Worm (Caenorhabditis elegans) whole organism, young adult: ENCODE data around the gene elt-6.
A peak's percentile ranks its signal among the peaks of the same experiment; 100 is the strongest.

Experiments used
- D2030.7 ChIP-seq: fragments of 200-800 bp; sonication (Bioruptor generic); IDR thresholded peaks from 2 replicates; pipeline ENCODE4 v1.3.6; 2022; ENCODE audit warnings: missing genetic modification reagents, missing genetic modification characterization, missing compliant biosample characterization
- F33H1.4 ChIP-seq: fragments of 200-800 bp; sonication (Bioruptor generic); IDR thresholded peaks from 2 replicates; pipeline ENCODE4 v1.3.6; 2022; ENCODE audit warnings: missing genetic modification reagents, missing genetic modification characterization, missing compliant biosample characterization
- F37B4.10 ChIP-seq: fragments of 200-800 bp; sonication (Bioruptor generic); IDR thresholded peaks from 2 replicates; pipeline ENCODE4 v1.3.6; 2022; ENCODE audit warnings: missing genetic modification characterization, missing compliant biosample characterization
- F55B11.4 ChIP-seq: sonication (generic microtip); optimal IDR thresholded peaks from 2 replicates; lab custom pipeline; 2016; ENCODE audit warnings: missing compliant biosample characterization, missing genetic modification characterization, borderline replicate concordance; ENCODE audit not compliant: insufficient read depth
- K12H6.12 ChIP-seq: fragments of 200-800 bp; sonication (Bioruptor generic); optimal IDR thresholded peaks from 2 replicates; lab custom pipeline; 2018; ENCODE audit warnings: mild to moderate bottlenecking, missing genetic modification characterization, missing compliant biosample characterization
- Y79H2A.3 ChIP-seq: fragments of 200-800 bp; sonication (Bioruptor generic); conservative IDR thresholded peaks from 2 replicates; pipeline ENCODE4 v1.3.6; 2022; ENCODE audit warnings: missing genetic modification reagents, missing genetic modification characterization, missing compliant biosample characterization
- athp-1 ChIP-seq: sonication (generic microtip); optimal IDR thresholded peaks from 2 replicates; lab custom pipeline; 2017; ENCODE audit warnings: mild to moderate bottlenecking, missing genetic modification characterization, missing compliant biosample characterization
- bed-2 ChIP-seq: fragments of 200-800 bp; sonication (Bioruptor generic); IDR thresholded peaks from 2 replicates; pipeline ENCODE4 v1.3.6; 2022; ENCODE audit warnings: missing genetic modification reagents, missing genetic modification characterization, missing compliant biosample characterization
- ccch-3 ChIP-seq: fragments of 200-800 bp; sonication (Bioruptor generic); optimal IDR thresholded peaks from 2 replicates; lab custom pipeline; 2018; ENCODE audit warnings: mild to moderate bottlenecking, missing genetic modification characterization, missing compliant biosample characterization
- cebp-1 ChIP-seq, 2 experiments: fragments of 200-800 bp in 1 of 2; sonication (Bioruptor generic) in 1 of 2; sonication (generic microtip) in 1 of 2; IDR thresholded peaks in 1 of 2; optimal IDR thresholded peaks in 1 of 2; 2 replicates each; pipeline versions ENCODE4 v1.3.6 to Lab custom; 2017 to 2022; ENCODE audit warnings: missing compliant biosample characterization in 2 of 2, missing genetic modification characterization in 2 of 2, mild to moderate bottlenecking in 1 of 2, missing genetic modification reagents in 1 of 2, moderate library complexity in 1 of 2
- ceh-27 ChIP-seq: fragments of 200-800 bp; sonication (Bioruptor generic); optimal IDR thresholded peaks from 2 replicates; lab custom pipeline; 2018; ENCODE audit warnings: mild to moderate bottlenecking, missing genetic modification characterization, moderate library complexity, missing compliant biosample characterization
- chd-7 ChIP-seq: sonication (generic microtip); optimal IDR thresholded peaks from 2 replicates; lab custom pipeline; 2016; ENCODE audit warnings: mild to moderate bottlenecking, missing genetic modification characterization, moderate library complexity, missing compliant biosample characterization
- die-1 ChIP-seq: sonication (generic microtip); optimal IDR thresholded peaks from 2 replicates; lab custom pipeline; 2016; ENCODE audit warnings: missing genotype, mild to moderate bottlenecking, missing genetic modification characterization, missing compliant biosample characterization
- dpff-1 ChIP-seq: sonication (generic microtip); optimal IDR thresholded peaks from 2 replicates; lab custom pipeline; 2017; ENCODE audit warnings: mild to moderate bottlenecking, missing genetic modification characterization, missing compliant biosample characterization
- efl-1 ChIP-seq: fragments of 150-350 bp; optimal IDR thresholded peaks from 2 replicates; lab custom pipeline; 2014; ENCODE audit warnings: missing biosample characterization, missing genetic modification reagents, missing genetic modification characterization
- egrh-3 ChIP-seq: fragments of 200-800 bp; sonication (Bioruptor generic); IDR thresholded peaks from 2 replicates; pipeline ENCODE4 v1.3.6; 2022; ENCODE audit warnings: missing genetic modification reagents, missing genetic modification characterization, missing compliant biosample characterization
- gei-17 ChIP-seq: fragments of 200-800 bp; sonication (Bioruptor generic); optimal IDR thresholded peaks from 2 replicates; lab custom pipeline; 2018; ENCODE audit warnings: mild to moderate bottlenecking, missing genetic modification characterization, missing compliant biosample characterization
- him-1 ChIP-seq: sonication (generic microtip); optimal IDR thresholded peaks from 2 replicates; lab custom pipeline; 2016; ENCODE audit warnings: missing genotype, missing genetic modification reagents, missing genetic modification characterization, missing compliant biosample characterization
- let-526 ChIP-seq: fragments of 200-800 bp; sonication (Bioruptor generic); IDR thresholded peaks from 2 replicates; pipeline ENCODE4 v1.3.6; 2022; ENCODE audit warnings: missing genetic modification reagents, missing genetic modification characterization, missing compliant biosample characterization
- lin-26 ChIP-seq: fragments of 200-800 bp; sonication (Bioruptor generic); IDR thresholded peaks from 2 replicates; pipeline ENCODE4 v1.3.6; 2022; ENCODE audit warnings: missing genetic modification reagents, missing genetic modification characterization, missing compliant biosample characterization
- lin-40 ChIP-seq: sonication (generic microtip); optimal IDR thresholded peaks from 2 replicates; lab custom pipeline; 2016; ENCODE audit warnings: missing genetic modification characterization, mild to moderate bottlenecking, missing compliant biosample characterization, missing genotype, missing genetic modification reagents
- lsy-27 ChIP-seq: sonication (generic microtip); optimal IDR thresholded peaks from 2 replicates; lab custom pipeline; 2017; ENCODE audit warnings: missing genetic modification characterization, mild to moderate bottlenecking, missing compliant biosample characterization, antibody characterized with exemption, missing genotype, borderline replicate concordance; ENCODE audit not compliant: insufficient read depth
- mcd-1 ChIP-seq: fragments of 200-800 bp; sonication (Bioruptor generic); IDR thresholded peaks from 2 replicates; pipeline ENCODE4 v1.3.6; 2022; ENCODE audit warnings: missing genetic modification reagents, missing genetic modification characterization, missing compliant biosample characterization
- mel-28 ChIP-seq: sonication (generic microtip); optimal IDR thresholded peaks from 2 replicates; lab custom pipeline; 2016; ENCODE audit warnings: borderline replicate concordance, mild to moderate bottlenecking, missing genetic modification characterization, missing compliant biosample characterization
- mxl-1 ChIP-seq: sonication (generic microtip); optimal IDR thresholded peaks from 2 replicates; lab custom pipeline; 2016; ENCODE audit warnings: missing genetic modification characterization, missing compliant biosample characterization
- nfya-1 ChIP-seq: sonication (generic microtip); optimal IDR thresholded peaks from 2 replicates; lab custom pipeline; 2017; ENCODE audit warnings: antibody characterized with exemption, missing compliant biosample characterization, missing genetic modification characterization, borderline replicate concordance; ENCODE audit not compliant: insufficient read depth
- nfyb-1 ChIP-seq: fragments of 200-800 bp; sonication (Bioruptor generic); IDR thresholded peaks from 2 replicates; pipeline ENCODE4 v1.3.6; 2022; ENCODE audit warnings: missing genetic modification reagents, missing genetic modification characterization, missing compliant biosample characterization
- nhr-120 ChIP-seq: fragments of 200-800 bp; sonication (Bioruptor generic); IDR thresholded peaks from 2 replicates; pipeline ENCODE4 v1.3.6; 2022; ENCODE audit warnings: missing genetic modification characterization, missing compliant biosample characterization
- nhr-80 ChIP-seq: sonication (generic microtip); optimal IDR thresholded peaks from 2 replicates; lab custom pipeline; 2016; ENCODE audit warnings: missing genetic modification characterization, missing compliant biosample characterization
- nhr-90 ChIP-seq: sonication (generic microtip); optimal IDR thresholded peaks from 2 replicates; lab custom pipeline; 2016; ENCODE audit warnings: missing genotype, mild to moderate bottlenecking, missing genetic modification characterization, missing compliant biosample characterization
- rcor-1 ChIP-seq: fragments of 200-800 bp; sonication (Bioruptor generic); IDR thresholded peaks from 2 replicates; pipeline ENCODE4 v1.3.6; 2022; ENCODE audit warnings: missing genetic modification reagents, missing genetic modification characterization, missing compliant biosample characterization
- sdz-38 ChIP-seq: sonication (generic microtip); optimal IDR thresholded peaks from 2 replicates; lab custom pipeline; 2016; ENCODE audit warnings: missing genotype, missing genetic modification characterization, missing compliant biosample characterization
- sea-2 ChIP-seq: fragments of 200-800 bp; sonication (Bioruptor generic); IDR thresholded peaks from 2 replicates; pipeline ENCODE4 v1.3.6; 2022; ENCODE audit warnings: missing genetic modification characterization, missing compliant biosample characterization
- snpc-1.1 ChIP-seq: sonication (generic microtip); optimal IDR thresholded peaks from 2 replicates; lab custom pipeline; 2017; ENCODE audit warnings: missing genetic modification characterization, mild to moderate bottlenecking, missing compliant biosample characterization, antibody characterized with exemption, moderate library complexity, missing genotype, missing genetic modification reagents; ENCODE audit not compliant: insufficient read depth
- sptf-2 ChIP-seq: fragments of 200-800 bp; sonication (Bioruptor generic); optimal IDR thresholded peaks from 2 replicates; lab custom pipeline; 2018; ENCODE audit warnings: mild to moderate bottlenecking, missing genetic modification characterization, missing compliant biosample characterization
- tbp1 ChIP-seq: fragments of 200-800 bp; sonication (Bioruptor generic); optimal IDR thresholded peaks from 2 replicates; lab custom pipeline; 2018; ENCODE audit warnings: mild to moderate bottlenecking, missing genetic modification characterization, missing compliant biosample characterization
- unc-62 ChIP-seq: fragments of 150-350 bp; optimal IDR thresholded peaks from 2 replicates; lab custom pipeline; 2014; ENCODE audit warnings: missing biosample characterization, missing genetic modification reagents, missing genetic modification characterization
- zfh-2 ChIP-seq: fragments of 200-800 bp; sonication (Bioruptor generic); conservative IDR thresholded peaks from 2 replicates; pipeline ENCODE4 v1.3.6; 2022; ENCODE audit warnings: missing genetic modification reagents, missing genetic modification characterization, missing compliant biosample characterization
- ztf-22 ChIP-seq: fragments of 200-800 bp; sonication (Bioruptor generic); optimal IDR thresholded peaks from 2 replicates; lab custom pipeline; 2018; ENCODE audit warnings: mild to moderate bottlenecking, missing genetic modification characterization, moderate library complexity, missing compliant biosample characterization
- ztf-25 ChIP-seq: fragments of 200-800 bp; sonication (Bioruptor generic); IDR thresholded peaks from 2 replicates; pipeline ENCODE4 v1.3.6; 2022; ENCODE audit warnings: missing genetic modification reagents, missing genetic modification characterization, missing compliant biosample characterization
- ztf-26 ChIP-seq: sonication (generic microtip); optimal IDR thresholded peaks from 2 replicates; lab custom pipeline; 2017; ENCODE audit warnings: missing genetic modification characterization, missing compliant biosample characterization
- ztf-3 ChIP-seq: fragments of 200-800 bp; sonication (Bioruptor generic); optimal IDR thresholded peaks from 2 replicates; lab custom pipeline; 2018; ENCODE audit warnings: mild to moderate bottlenecking, missing genetic modification characterization, missing compliant biosample characterization

elt-6 gene

DNA sequence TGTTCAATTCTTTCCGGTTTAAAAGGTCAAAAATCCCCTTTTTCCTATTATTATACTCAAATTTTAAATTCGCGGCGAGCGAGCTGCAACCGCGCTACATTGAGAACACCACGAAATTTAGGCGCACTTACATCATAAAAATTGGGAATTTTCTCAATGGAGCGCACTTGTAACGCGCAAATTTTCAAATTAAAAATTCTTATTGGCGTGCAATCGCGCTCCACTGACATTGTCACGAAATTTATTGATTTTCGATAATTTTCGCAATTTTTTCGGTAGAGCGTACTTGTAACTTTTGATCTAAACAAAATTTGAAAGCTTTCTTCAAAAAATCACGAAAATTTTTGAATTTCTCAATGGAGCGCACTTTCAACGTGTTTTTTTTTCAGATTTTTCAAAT is 45.5 kb downstream of the elt-6 start, which contains the start of gene ulp-3:
ulp-3 (plus strand) TSS at position 388 of the 400 bp plus-strand sequence.
- TF ChIP-seq sdz-38 (tag; lab: Kevin White, UChicago): no peak
- no peak for TF ChIP-seq lsy-27
- TF ChIP-seq bed-2 (GFP tag; lab: Robert Waterston, UW): no peak
- TF ChIP-seq ccch-3 (GFP tag; lab: Kevin White, UChicago): no peak
- TF ChIP-seq lin-26: no peak
- TF ChIP-seq efl-1 (GFP tag; lab: Kevin White, UChicago): peak; percentile 13
- TF ChIP-seq mcd-1 (GFP tag; lab: Robert Waterston, UW): peak; percentile 60
- TF ChIP-seq mxl-1 (tag; lab: Kevin White, UChicago): no peak
- no peak for TF ChIP-seq K12H6.12
- no peak for TF ChIP-seq let-526 (GFP tag; lab: Robert Waterston, UW)
- 0 out of 2 replicates have a peak, but pooled peaks have one; percentile 19 for TF ChIP-seq D2030.7 (GFP tag; lab: Robert Waterston, UW)

DNA sequence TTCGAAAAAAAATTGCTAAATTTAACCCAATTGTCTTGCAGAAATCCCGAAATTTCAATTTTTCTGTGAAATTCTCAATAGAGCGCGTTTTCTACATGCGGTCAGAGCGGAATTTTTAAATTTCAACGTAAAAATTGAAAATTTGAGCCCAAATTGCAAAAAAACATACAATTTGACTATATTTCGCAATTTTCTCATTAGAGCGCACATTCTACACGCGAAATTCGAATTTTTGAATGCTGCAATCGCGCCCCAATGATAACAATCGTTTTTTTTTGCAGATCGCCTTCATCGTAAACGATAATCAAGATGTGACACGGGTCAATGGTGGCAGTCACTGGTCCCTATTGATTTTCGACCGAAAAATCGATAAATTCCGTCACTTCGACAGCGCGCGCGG is 46.3 kb downstream of the elt-6 start:
- TF ChIP-seq mcd-1 (GFP tag; lab: Robert Waterston, UW) (peak; percentile 46; the same call in 1 of the 2 replicates), cebp-1 (GFP tag; IDR thresholded peaks at IDR 0.05; lab: Robert Waterston, UW) (no peak), cebp-1 (tag; optimal IDR thresholded peaks at IDR 0.05; lab: Kevin White, UChicago) (peak; percentile 64), zfh-2 (GFP tag; lab: Robert Waterston, UW) (no peak)

DNA sequence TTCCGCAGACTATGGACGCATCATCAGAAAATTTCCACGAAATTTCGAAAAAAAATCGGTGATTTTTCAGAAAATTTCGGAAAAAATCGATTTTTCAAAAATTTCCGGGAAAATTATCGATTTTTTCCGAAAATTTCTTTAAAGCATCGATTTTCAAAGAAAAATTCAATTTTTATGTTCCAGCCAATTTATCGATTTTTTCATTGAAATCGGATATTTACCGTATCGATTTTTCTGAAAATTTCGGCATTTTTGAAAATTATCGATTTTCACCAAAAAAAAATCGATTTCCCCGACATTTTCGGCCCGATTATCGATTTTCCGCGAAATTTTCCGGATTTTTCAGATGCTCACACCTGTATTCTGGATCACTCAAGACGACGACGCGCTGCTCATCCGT is 47.4 kb downstream of the elt-6 start, which contains the start of gene Y48A5A.1:
Y48A5A.1 (plus strand) TSS at position 347 of the 400 bp plus-strand sequence.
- TF ChIP-seq sptf-2 (GFP tag; lab: Kevin White, UChicago) (no peak), nhr-80 (tag; lab: Kevin White, UChicago) (no peak), nfya-1 (no peak), mel-28 (no peak), ztf-25 (GFP tag; lab: Robert Waterston, UW) (no peak), lin-40 (tag; lab: Kevin White, UChicago) (no peak), zfh-2 (GFP tag; lab: Robert Waterston, UW) (no peak), egrh-3 (GFP tag; lab: Robert Waterston, UW) (no peak), chd-7 (no peak), nhr-120 (GFP tag; lab: Robert Waterston, UW) (no peak), ceh-27 (GFP tag; lab: Kevin White, UChicago) (no peak), sea-2 (GFP tag; lab: Robert Waterston, UW) (no peak), nfyb-1 (GFP tag; lab: Robert Waterston, UW) (no peak), F33H1.4 (GFP tag; lab: Robert Waterston, UW) (no peak), mcd-1 (GFP tag; lab: Robert Waterston, UW) (no peak)

DNA sequence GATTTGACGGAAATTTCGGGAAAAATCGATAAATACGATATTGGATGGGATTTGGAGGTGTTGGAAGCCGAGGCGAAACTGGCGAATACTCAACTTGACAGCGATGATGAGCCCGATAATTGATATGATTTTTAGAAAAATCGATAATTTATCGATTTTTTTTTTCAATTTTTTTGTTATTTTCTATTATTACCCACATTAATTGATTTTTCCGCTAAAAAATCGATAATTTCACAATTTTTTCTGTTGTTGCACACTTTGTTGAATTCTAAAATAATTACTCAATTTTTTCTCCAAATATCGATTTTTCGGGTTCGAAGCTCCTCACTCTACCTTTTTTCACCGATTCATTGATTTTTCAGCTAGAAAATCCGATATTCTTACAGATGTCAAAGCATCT is 51.6 kb downstream of the elt-6 start, which contains the start of gene Y48A5A.3:
Y48A5A.3 (plus strand) TSS at position 385 of the 400 bp plus-strand sequence.
- TF ChIP-seq ztf-26 (tag; lab: Kevin White, UChicago) (no peak), ztf-3 (GFP tag; lab: Kevin White, UChicago) (no peak), him-1 (tag; lab: Kevin White, UChicago) (no peak), nhr-80 (tag; lab: Kevin White, UChicago) (no peak), die-1 (tag; lab: Kevin White, UChicago) (no peak), nhr-90 (no peak), gei-17 (no peak), rcor-1 (GFP tag; lab: Robert Waterston, UW) (no peak), snpc-1.1 (no peak), chd-7 (no peak), athp-1 (tag; lab: Kevin White, UChicago) (no peak), unc-62 (GFP tag; lab: Kevin White, UChicago) (no peak), ztf-22 (no peak), F55B11.4 (tag; lab: Kevin White, UChicago) (no peak), sdz-38 (tag; lab: Kevin White, UChicago) (no peak), F37B4.10 (GFP tag; lab: Robert Waterston, UW) (no peak), dpff-1 (tag; lab: Kevin White, UChicago) (no peak), Y79H2A.3 (GFP tag; lab: Robert Waterston, UW) (no peak), tbp1 (no peak)
